Worm (Caenorhabditis elegans) whole organism, L4/young adult: ENCODE results near the gene rbm-26.

Source experiments
- W03F9.2 ChIP-seq: fragments of 150-350 bp; optimal IDR thresholded peaks from 2 replicates; lab custom pipeline; 2014; ENCODE audit warnings: missing biosample characterization, missing genetic modification characterization
- dao-5 ChIP-seq: sonication (generic microtip); optimal IDR thresholded peaks from 2 replicates; lab custom pipeline; 2016; ENCODE audit warnings: missing genotype, missing genetic modification characterization, moderate library complexity, missing compliant biosample characterization
- him-1 ChIP-seq: sonication (generic microtip); optimal IDR thresholded peaks from 2 replicates; lab custom pipeline; 2016; ENCODE audit warnings: missing genotype, missing genetic modification reagents, missing genetic modification characterization, missing compliant biosample characterization

rbm-26 gene

DNA sequence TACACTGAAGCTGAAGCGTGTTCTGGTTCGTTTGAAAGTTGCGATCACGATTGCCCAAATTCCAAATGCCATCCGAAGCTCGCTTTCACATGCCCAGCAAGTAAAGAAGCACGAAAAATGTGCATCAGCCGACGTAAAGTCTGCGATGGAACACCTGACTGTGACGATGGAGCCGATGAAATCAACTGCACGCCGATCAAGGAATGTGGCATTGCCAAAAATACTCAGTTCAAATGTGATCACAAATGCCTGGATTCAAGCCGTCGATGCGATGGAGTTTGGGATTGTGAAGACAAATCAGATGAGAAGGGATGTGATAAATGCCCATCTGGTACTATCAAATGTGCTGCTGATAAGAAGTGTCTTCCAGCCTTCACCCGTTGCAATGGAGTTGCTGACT lies 18.0 kb downstream of the rbm-26 start:
- TF ChIP-seq dao-5 (tag; lab: Kevin White, UChicago) (no peak), W03F9.2 (tag; lab: Kevin White, UChicago) (no peak), him-1 (tag; lab: Kevin White, UChicago) (no peak)

DNA sequence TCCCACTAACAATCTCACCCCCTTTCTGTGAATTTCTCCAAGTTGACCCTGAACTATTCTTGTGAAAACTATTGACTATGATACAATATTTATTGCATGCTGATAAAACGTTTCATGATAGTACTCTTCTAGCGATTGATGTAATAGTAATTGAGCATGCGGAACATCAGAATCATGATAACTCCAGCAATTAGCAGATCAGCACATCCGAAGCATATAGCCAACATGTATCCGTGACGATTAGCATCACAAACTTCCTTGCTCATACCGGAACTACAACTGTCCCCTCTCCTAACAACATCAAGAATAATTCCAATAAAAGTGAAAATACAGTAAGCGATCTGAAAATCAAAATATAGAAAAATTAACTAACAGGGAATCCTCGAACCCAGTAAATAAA lies 18.7 kb downstream of the rbm-26 start:
- TF ChIP-seq him-1 (tag; lab: Kevin White, UChicago) (no peak), W03F9.2 (tag; lab: Kevin White, UChicago) (no peak), dao-5 (tag; lab: Kevin White, UChicago) (no peak)

DNA sequence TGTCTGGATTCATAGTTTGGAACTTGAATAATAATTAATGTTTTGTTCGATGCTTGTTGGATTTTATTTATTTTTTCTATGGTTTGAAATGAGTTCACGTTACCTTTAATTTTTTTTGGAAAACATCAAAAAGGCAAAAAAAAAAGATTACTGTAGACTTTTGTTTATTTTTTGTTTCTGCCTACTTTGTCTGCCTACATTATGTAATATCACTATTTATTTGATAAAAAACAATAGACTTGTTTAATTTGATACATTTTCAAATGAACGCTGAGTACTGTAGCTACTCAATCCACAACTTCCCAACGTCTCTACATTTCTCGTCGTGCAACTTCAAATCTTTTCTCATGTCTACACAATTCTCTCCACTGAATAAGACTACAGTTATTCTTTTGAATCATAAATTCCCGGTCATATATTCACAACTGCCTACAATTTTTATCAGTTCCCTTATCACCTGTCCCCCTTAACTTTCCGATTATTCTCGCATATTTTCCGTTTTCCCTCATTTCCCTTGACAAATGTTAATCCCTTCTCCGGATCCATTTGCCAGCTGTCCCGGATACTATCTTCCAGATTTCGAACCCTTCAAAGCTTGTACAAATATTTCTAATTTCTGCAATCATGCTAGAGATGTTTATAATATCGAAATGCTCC lies 19.8 kb downstream of the rbm-26 start, which contains the start of the genes B0244.9 and B0244.7:
TSS of gene B0244.9 (minus strand) at position 51 of the 657 bp plus-strand sequence.
TSS of gene B0244.7 (plus strand) at position 522 of the 657 bp plus-strand sequence.
- no peak for TF ChIP-seq dao-5 (tag; lab: Kevin White, UChicago)
- no peak for TF ChIP-seq him-1 (tag; lab: Kevin White, UChicago)
- no peak for TF ChIP-seq W03F9.2 (tag; lab: Kevin White, UChicago)

DNA sequence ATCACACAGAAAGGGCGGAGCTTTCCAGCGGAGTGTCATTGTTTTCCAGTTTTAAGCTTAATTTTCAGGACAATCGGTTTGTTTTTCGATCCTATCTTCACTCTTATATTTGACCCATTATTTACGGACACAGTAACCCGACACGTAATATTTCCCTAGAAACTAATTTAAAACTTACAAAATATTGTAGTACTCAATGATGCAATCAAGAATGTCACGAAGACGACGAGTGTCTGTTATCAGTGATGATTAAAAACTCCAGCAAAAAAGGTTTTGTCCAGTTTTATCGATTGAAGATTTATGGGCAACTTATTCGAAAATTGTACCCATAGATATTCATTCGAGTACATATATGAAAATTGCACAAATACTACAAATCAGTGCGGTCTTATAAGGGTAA lies 21.6 kb downstream of the rbm-26 start, which contains the start of gene B0244.17:
TSS of gene B0244.17 (plus strand) at position 301 of the 400 bp plus-strand sequence.
- no peak for TF ChIP-seq dao-5 (tag; lab: Kevin White, UChicago)
- TF ChIP-seq him-1 (tag; lab: Kevin White, UChicago), result no peak

DNA sequence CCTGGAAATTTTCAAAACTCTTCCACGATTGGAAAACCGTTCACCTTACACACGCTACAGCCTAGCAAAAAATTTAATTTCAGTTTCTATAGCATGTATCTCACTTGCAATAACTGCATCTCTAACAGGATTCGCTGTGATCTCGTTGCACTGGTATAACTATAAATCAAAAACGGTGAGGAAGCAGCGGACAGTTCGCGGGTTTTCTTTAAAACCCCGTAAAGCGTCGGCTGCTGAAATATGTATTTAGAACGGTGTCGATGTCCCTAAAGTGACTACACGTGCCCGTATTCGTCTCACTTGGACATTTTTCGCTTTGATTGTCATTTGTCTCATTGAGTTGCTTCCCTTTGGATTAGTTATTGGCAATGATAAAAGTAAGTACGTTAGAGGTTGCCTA lies 23.0 kb downstream of the rbm-26 start:
- TF ChIP-seq W03F9.2 (tag; lab: Kevin White, UChicago), result no peak
- TF ChIP-seq him-1 (tag; lab: Kevin White, UChicago), result no peak
- TF ChIP-seq dao-5 (tag; lab: Kevin White, UChicago), result no peak

DNA sequence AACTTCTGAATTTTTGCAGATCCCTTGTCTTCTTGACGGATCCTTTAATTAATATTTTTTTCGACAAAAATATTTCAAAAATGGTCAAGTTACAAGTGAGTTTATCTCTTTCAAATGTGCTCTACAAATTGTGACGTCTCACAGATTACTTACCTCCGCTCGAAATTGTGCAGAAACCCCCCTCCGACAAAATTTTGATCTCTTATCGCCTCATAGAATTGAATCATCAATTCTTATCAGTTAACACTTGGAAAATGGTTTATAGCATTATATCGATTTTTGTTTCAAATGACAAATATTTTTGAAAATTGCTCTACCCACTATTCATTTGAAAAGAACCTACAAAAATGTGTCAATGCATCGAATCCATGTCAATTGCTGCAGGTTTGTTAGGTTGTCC lies 23.6 kb downstream of the rbm-26 start, which contains the start of gene B0244.10:
TSS of gene B0244.10 (plus strand) at position 254 of the 400 bp plus-strand sequence.
- TF ChIP-seq W03F9.2 (tag; lab: Kevin White, UChicago) (no peak), dao-5 (tag; lab: Kevin White, UChicago) (no peak), him-1 (tag; lab: Kevin White, UChicago) (no peak)

DNA sequence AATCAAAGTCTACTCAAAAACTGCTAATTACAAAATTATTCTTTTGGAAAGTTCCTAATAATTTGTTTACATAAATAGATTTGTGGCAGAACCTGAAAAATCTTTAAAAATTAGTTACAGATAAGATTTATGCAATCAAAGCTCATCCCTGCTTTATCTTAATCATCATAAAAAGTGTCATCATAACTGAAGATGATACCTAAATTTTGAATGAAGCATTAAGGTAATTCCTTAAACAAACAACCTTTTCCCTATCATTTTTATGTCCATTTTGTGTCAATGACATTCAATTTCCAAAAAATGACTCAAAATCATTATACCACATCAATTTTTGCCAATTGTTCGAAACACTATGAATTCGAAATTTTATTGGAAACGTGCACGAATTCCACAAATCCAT lies 26.4 kb downstream of the rbm-26 start, which contains the start of gene B0244.6:
TSS of gene B0244.6 (plus strand) at position 301 of the 400 bp plus-strand sequence.
- TF ChIP-seq W03F9.2 (tag; lab: Kevin White, UChicago) (no peak), dao-5 (tag; lab: Kevin White, UChicago) (no peak), him-1 (tag; lab: Kevin White, UChicago) (no peak)

DNA sequence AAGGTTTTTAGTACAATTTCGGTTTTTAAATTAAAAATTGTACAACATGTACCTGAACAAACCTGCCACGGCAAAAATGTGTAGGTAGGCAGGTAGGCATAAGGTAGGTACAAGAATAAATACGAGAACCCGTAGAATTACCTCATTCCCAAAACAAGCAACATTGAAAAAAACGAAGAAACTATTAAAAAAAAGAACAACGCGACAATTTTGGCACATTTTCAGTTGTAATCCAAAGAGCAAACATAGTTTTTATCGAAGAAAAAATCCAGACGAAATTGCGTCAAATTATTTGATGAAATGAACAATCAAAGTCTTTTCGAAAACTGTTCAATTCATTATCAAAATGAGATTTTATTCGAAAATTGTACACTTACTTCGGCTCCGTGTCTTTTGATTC lies 29.3 kb downstream of the rbm-26 start, which contains the start of gene B0244.16:
TSS of gene B0244.16 (plus strand) at position 301 of the 400 bp plus-strand sequence.
- TF ChIP-seq dao-5 (tag; lab: Kevin White, UChicago), result no peak
- no peak for TF ChIP-seq him-1 (tag; lab: Kevin White, UChicago)
- TF ChIP-seq W03F9.2 (tag; lab: Kevin White, UChicago), result no peak

DNA sequence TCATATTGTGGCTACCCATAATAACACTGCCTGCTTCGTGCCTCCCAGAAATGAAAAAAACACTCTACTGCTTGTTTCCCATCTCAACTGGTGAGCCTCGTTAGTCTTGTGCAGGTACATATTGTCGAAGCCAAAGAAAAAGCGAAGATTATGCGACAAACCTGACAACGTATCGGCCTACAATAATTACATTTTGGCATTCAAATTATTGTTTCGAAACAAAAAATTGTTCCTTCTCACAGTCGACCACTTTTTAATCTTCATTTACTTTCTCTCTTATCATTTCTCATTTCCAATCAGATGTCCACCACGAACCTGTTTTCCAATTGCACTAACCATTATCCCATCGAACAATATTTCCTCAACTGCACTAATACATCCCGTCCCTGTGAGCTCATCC lies 31.7 kb downstream of the rbm-26 start, which contains the start of gene B0244.15:
TSS of gene B0244.15 (plus strand) at position 301 of the 400 bp plus-strand sequence.
- TF ChIP-seq him-1 (tag; lab: Kevin White, UChicago) (no peak), W03F9.2 (tag; lab: Kevin White, UChicago) (no peak), dao-5 (tag; lab: Kevin White, UChicago) (no peak)

DNA sequence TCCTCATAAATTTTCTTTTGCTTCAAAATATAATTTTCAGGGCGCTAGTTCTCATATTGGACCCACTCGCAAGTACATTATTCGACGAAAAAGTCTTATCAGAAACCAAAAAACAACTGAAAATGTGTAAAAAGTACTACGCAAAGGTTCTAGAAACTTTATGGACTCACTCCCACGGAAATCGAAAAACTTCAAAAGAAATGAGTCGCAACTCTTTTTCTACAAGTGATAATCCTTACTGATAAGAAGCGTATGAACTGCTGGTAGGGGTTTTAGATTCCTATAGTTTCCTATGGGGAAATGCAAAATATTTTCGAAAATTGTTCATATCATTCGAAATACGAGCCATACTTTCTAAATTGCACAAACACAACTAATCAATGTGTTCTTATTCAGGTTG lies 33.2 kb downstream of the rbm-26 start, which contains the start of gene B0244.5:
TSS of gene B0244.5 (plus strand) at position 301 of the 400 bp plus-strand sequence.
- no peak for TF ChIP-seq W03F9.2 (tag; lab: Kevin White, UChicago)
- TF ChIP-seq him-1 (tag; lab: Kevin White, UChicago), result no peak
- no peak for TF ChIP-seq dao-5 (tag; lab: Kevin White, UChicago)

DNA sequence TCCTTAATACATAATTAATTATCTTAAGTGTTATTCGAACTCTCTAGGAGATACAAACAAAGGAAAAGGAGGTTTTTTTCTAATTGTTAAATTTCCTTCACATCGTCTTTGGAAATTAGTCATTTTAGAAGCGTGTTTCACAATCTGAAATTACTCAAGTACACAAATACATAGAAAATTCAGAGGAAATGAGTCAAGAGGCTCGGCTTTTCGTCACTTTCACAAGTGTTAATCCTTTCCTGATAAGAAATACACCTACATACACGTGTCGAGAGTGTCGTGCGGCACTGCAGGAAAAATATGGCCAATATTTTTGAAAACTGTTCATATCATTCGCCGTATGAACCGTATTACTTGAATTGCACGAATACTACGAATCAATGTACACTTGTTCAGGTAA lies 35.8 kb downstream of the rbm-26 start, which contains the start of gene B0244.4:
TSS of gene B0244.4 (plus strand) at position 301 of the 400 bp plus-strand sequence.
- TF ChIP-seq W03F9.2 (tag; lab: Kevin White, UChicago), result no peak
- TF ChIP-seq him-1 (tag; lab: Kevin White, UChicago), result no peak

DNA sequence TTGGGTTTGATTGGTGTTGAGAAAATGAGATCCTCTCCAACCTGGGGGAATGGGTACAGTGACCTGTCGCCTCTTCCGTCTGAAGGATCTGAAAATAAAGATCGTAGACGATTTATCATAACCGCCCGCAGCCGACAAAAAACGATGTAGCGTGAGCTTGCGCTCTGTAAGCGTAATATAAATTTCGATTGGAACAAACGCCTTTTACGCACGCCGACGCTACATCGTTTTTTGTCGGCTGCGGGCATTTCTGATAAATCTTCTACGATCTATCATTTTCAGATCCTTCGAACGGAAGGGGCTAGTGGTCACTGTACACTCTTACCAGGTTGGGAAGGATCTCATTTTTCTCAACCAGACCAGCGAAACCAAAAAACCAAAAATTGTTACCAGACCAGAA lies 37.0 kb downstream of the rbm-26 start:
- TF ChIP-seq W03F9.2 (tag; lab: Kevin White, UChicago), result no peak
- TF ChIP-seq dao-5 (tag; lab: Kevin White, UChicago), result no peak
- TF ChIP-seq him-1 (tag; lab: Kevin White, UChicago), result no peak

DNA sequence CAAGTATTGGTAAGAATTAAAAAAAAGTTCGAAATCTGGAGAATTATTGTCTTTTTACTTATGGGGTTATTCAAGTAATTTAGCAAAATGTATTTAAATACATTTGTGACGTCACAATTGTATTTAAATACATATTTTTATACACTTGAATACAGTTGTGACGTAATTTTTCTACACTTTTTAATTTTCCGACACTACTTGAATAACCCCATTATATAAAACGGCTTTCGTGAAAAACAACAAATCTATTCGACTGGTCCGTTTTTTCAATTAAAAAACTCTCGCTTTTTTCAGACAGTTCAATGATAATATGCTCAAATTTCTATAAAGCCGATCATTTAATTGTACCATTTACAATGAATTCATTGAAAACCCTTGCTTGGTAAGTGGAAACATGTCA lies 39.2 kb downstream of the rbm-26 start:
- no peak for TF ChIP-seq W03F9.2 (tag; lab: Kevin White, UChicago)
- TF ChIP-seq him-1 (tag; lab: Kevin White, UChicago), result no peak
- no peak for TF ChIP-seq dao-5 (tag; lab: Kevin White, UChicago)
